Fruit fly (Drosophila melanogaster): ENCODE results near the gene gny.

The gny gene

DNA sequence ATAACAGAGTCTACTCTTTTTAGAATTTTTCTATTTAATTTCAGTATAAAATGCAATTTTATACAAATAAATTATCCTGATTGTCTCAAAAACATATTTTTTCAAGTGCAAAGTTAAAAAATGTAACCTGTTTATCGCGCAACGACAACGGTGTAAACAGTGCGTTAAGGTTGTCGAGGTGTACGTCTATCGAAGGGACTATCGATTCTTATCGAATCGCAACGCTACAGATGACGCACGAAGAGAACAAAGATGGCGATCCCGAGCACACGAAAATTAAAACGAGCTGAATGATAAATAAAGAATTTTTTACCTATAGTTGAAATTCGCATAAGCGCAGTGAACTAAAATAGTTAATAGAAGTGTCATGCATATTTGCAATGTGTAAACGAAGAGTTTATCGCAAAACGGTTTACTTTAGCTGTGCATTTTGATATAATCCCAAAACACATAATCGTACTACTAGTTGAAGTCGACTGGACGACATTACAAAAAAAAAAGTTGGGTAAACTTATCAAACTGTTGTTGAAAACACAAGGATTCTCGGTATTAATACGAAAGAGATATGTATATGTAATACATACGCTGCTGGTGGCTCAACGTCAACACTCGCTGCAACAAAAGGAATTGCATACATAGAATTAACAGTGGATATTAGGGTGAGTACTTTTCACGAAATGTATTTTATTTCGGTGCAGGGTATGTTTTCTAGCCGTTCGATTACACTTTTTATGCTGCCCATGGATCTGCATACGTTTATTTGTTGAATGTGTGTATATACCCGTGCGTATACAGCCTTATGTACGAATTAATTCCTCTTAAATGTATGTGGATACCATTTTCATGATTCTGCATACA lies 8.2 kb downstream of the gny start, which contains the start of gene da (continued):
- TF ChIP-seq fd3F (GFP tag; optimal IDR thresholded peaks at IDR 0.05) (peak; percentile 35), Pdp1 (GFP tag; optimal IDR thresholded peaks at IDR 0.05) (peak; percentile 33 to 69), CG7556 (GFP tag; optimal IDR thresholded peaks at IDR 0.05) (peak; percentile 25), emc (GFP tag; optimal IDR thresholded peaks at IDR 0.05) (peak; percentile 20), CG10321 (GFP tag; IDR thresholded peaks at IDR 0.05) (no peak), Mad (GFP tag; optimal IDR thresholded peaks at IDR 0.05) (peak; percentile 39), schlank (tag; optimal IDR thresholded peaks at IDR 0.05) (peak; percentile 9), CG15269 (tag; optimal IDR thresholded peaks at IDR 0.05) (peak; percentile 69), BEAF-32 (GFP tag; optimal IDR thresholded peaks at IDR 0.05) (peak; percentile 69), sna (GFP tag; IDR thresholded peaks at IDR 0.05; ENCODE audit: partially characterized antibody) (no peak), wdn (GFP tag; IDR thresholded peaks at IDR 0.05) (peak; percentile 29; the same call in 1 of the 2 replicates), Gug (GFP tag; IDR thresholded peaks at IDR 0.05) (peak; percentile 62; the same call in 3 of the 4 replicates), CG11504 (tag; optimal IDR thresholded peaks at IDR 0.05) (peak; percentile 72), CG30431 (GFP tag; optimal IDR thresholded peaks at IDR 0.05) (no peak), Dek (tag; optimal IDR thresholded peaks at IDR 0.05) (peak; percentile 65), slou (GFP tag; optimal IDR thresholded peaks at IDR 0.05) (no peak), Hand (GFP tag; optimal IDR thresholded peaks at IDR 0.05) (no peak), Blimp-1 (GFP tag; optimal IDR thresholded peaks at IDR 0.05) (no peak), CG14710 (tag; optimal IDR thresholded peaks at IDR 0.05) (peak; percentile 74), fru (optimal IDR thresholded peaks at IDR 0.05) (no peak), CG14014 (GFP tag; IDR thresholded peaks at IDR 0.05) (peak; percentile 64; the same call in 1 of the 2 replicates), Mrtf (GFP tag; IDR thresholded peaks at IDR 0.05) (no peak; the same call in 2 of the 3 replicates), CG2202 (tag; optimal IDR thresholded peaks at IDR 0.05) (no peak), Dbx (GFP tag; IDR thresholded peaks at IDR 0.05) (0 out of 3 replicates have a peak, but pooled peaks have one; percentile 15), CG14860 (GFP tag; IDR thresholded peaks at IDR 0.05; ENCODE audit: partially characterized antibody) (no peak), maf-S (GFP tag; optimal IDR thresholded peaks at IDR 0.05) (peak; percentile 42), Lhr (GFP tag; optimal IDR thresholded peaks at IDR 0.05) (peak; percentile 23), CG3995 (GFP tag; optimal IDR thresholded peaks at IDR 0.05) (peak; percentile 63), CG6689 (GFP tag; IDR thresholded peaks at IDR 0.05) (peak; percentile 64), CG8944 (GFP tag; optimal IDR thresholded peaks at IDR 0.05) (peak; percentile 23), hkb (optimal IDR thresholded peaks at IDR 0.05) (no peak), hkb (GFP tag; IDR thresholded peaks at IDR 0.05) (peak; percentile 54), pita (GFP tag; optimal IDR thresholded peaks at IDR 0.05) (no peak), CG1832 (GFP tag; optimal IDR thresholded peaks at IDR 0.05) (no peak), CG17912 (GFP tag; optimal IDR thresholded peaks at IDR 0.05) (peak; percentile 32), Side (GFP tag; optimal IDR thresholded peaks at IDR 0.05) (peak; percentile 38), bowl (GFP tag; IDR thresholded peaks at IDR 0.05) (no peak), CG7987 (GFP tag; optimal IDR thresholded peaks at IDR 0.05) (peak; percentile 45), CG10543 (GFP tag; optimal IDR thresholded peaks at IDR 0.05) (peak; percentile 21), Trl (optimal IDR thresholded peaks at IDR 0.05) (no peak), Trl (GFP tag; optimal IDR thresholded peaks at IDR 0.05) (peak; percentile 47), stwl (tag; optimal IDR thresholded peaks at IDR 0.05) (peak; percentile 65), Awh (GFP tag; IDR thresholded peaks at IDR 0.05) (peak; percentile 52; the same call in 1 of the 2 replicates), CG12236 (GFP tag; optimal IDR thresholded peaks at IDR 0.05) (peak; percentile 48), tgo (GFP tag; IDR thresholded peaks at IDR 0.05) (peak; percentile 57; the same call in 1 of the 3 replicates), trh (GFP tag; optimal IDR thresholded peaks at IDR 0.05) (no peak), CG12942 (GFP tag; optimal IDR thresholded peaks at IDR 0.05) (peak; percentile 22), CkIIα-i1 (GFP tag; IDR thresholded peaks at IDR 0.05) (no peak), ems (GFP tag; optimal IDR thresholded peaks at IDR 0.05) (peak; percentile 46)
